Fruit fly (Drosophila melanogaster) whole organism, adult: Measurements from ENCODE around the gene ArgRS.

Experiments used
- CG1620 ChIP-seq: fragments of 200-800 bp; sonication (Bioruptor generic); optimal IDR thresholded peaks from 2 replicates; lab custom pipeline; 2016; ENCODE audit warnings: missing biosample characterization, missing genetic modification characterization
- pad ChIP-seq: fragments of 200-800 bp; sonication (Bioruptor generic); optimal IDR thresholded peaks from 3 replicates; lab custom pipeline; 2017; ENCODE audit warnings: missing biosample characterization, missing genetic modification characterization, mild to moderate bottlenecking, moderate library complexity, missing genetic modification reagents

- no peak for TF ChIP-seq CG1620 (GFP tag; lab: Kevin White, UChicago)
- TF ChIP-seq pad (GFP tag; lab: Kevin White, UChicago), result no peak
Observed at dm6 chrX:15816905-15817304, 27.0 kb downstream of the ArgRS start.
